Worm (Caenorhabditis elegans) whole organism, early embryonic: ENCODE results near the gene srlf-7.

Source experiments
- B0310.2 ChIP-seq: sonication (generic microtip); optimal IDR thresholded peaks from 2 replicates; lab custom pipeline; 2016; ENCODE audit warnings: mild to moderate bottlenecking, missing genetic modification characterization, missing compliant biosample characterization
- F13C5.2 ChIP-seq: sonication (generic microtip); optimal IDR thresholded peaks from 2 replicates; lab custom pipeline; 2017; ENCODE audit warnings: mild to moderate bottlenecking, missing genetic modification characterization, inconsistent platforms, missing compliant biosample characterization
- aly-1 ChIP-seq: sonication (generic microtip); optimal IDR thresholded peaks from 2 replicates; lab custom pipeline; 2016; ENCODE audit warnings: missing genetic modification characterization, missing compliant biosample characterization
- ama-1 ChIP-seq: fragments of 150-350 bp; optimal IDR thresholded peaks from 2 replicates; lab custom pipeline; 2014
- ceh-36 ChIP-seq: sonication (generic microtip); optimal IDR thresholded peaks from 2 replicates; lab custom pipeline; 2016; ENCODE audit warnings: missing genetic modification characterization, inconsistent platforms, missing compliant biosample characterization
- ets-7 ChIP-seq: sonication (generic microtip); optimal IDR thresholded peaks from 2 replicates; lab custom pipeline; 2016; ENCODE audit warnings: missing genotype, missing genetic modification characterization, missing compliant biosample characterization
- flt-1 ChIP-seq: fragments of 200-800 bp; sonication (Bioruptor generic); IDR thresholded peaks from 2 replicates; pipeline ENCODE4 v1.3.6; 2022; ENCODE audit warnings: missing genetic modification characterization, missing compliant biosample characterization
- hmbx-1 ChIP-seq: sonication (generic microtip); optimal IDR thresholded peaks from 2 replicates; lab custom pipeline; 2016; ENCODE audit warnings: mild to moderate bottlenecking, missing genetic modification characterization, missing compliant biosample characterization
- hmg-4 ChIP-seq: fragments of 200-800 bp; sonication (Bioruptor generic); optimal IDR thresholded peaks from 2 replicates; lab custom pipeline; 2018; ENCODE audit warnings: mild to moderate bottlenecking, missing genetic modification characterization, missing compliant biosample characterization
- hnd-1 ChIP-seq: sonication (generic microtip); optimal IDR thresholded peaks from 2 replicates; lab custom pipeline; 2016; ENCODE audit warnings: missing genetic modification characterization, missing compliant biosample characterization
- pes-1 ChIP-seq: fragments of 200-800 bp; sonication (Bioruptor generic); IDR thresholded peaks from 2 replicates; pipeline ENCODE4 v1.3.6; 2022; ENCODE audit warnings: missing genetic modification reagents, missing genetic modification characterization, missing compliant biosample characterization
- sea-1 ChIP-seq: fragments of 200-800 bp; sonication (Bioruptor generic); conservative IDR thresholded peaks from 2 replicates; pipeline ENCODE4 v1.3.6; 2022; ENCODE audit warnings: missing genetic modification characterization, missing compliant biosample characterization
- tbx-11 ChIP-seq: fragments of 200-800 bp; sonication (Bioruptor generic); IDR thresholded peaks from 2 replicates; pipeline ENCODE4 v1.3.6; 2022; ENCODE audit warnings: missing genetic modification characterization, missing compliant biosample characterization
- tbx-37 ChIP-seq: fragments of 200-800 bp; sonication (Bioruptor generic); conservative IDR thresholded peaks from 2 replicates; pipeline ENCODE4 v1.3.6; 2022; ENCODE audit warnings: missing genetic modification reagents, missing genetic modification characterization, missing compliant biosample characterization

DNA sequence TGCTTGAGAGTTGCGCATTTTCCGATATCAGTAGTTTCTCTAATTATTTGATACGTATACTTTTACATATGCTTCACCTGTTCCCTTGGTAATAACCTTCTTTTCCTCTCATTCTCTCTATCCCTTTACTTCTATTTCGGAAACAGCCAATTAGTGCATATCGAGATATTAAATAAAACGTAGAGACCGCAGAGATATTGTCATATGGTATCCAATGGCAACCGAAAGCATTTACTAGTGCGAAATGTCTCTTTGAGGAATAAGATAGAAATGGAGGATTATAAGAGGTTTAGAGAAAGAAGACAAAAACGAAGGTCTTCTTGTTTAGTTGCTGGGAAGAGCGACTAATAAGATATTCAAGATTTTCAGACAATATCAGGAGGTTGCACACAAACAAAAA is 32.7 kb upstream of the srlf-7 start, which contains the start of gene maph-9:
- TF ChIP-seq pes-1 (GFP tag; lab: Robert Waterston, UW): no peak
- no peak for TF ChIP-seq hmbx-1
- TF ChIP-seq ceh-36 (tag; lab: Kevin White, UChicago): no peak
- no peak for TF ChIP-seq ama-1
- TF ChIP-seq ets-7 (tag; lab: Kevin White, UChicago): no peak
- no peak for TF ChIP-seq sea-1 (GFP tag; lab: Robert Waterston, UW)
- no peak for TF ChIP-seq F13C5.2 (tag; lab: Kevin White, UChicago)
- no peak for TF ChIP-seq tbx-11 (GFP tag; lab: Robert Waterston, UW)
- no peak for TF ChIP-seq tbx-37 (GFP tag; lab: Robert Waterston, UW)
- TF ChIP-seq B0310.2: no peak
- no peak for TF ChIP-seq hnd-1 (tag; lab: Kevin White, UChicago)
- no peak for TF ChIP-seq aly-1 (tag; lab: Kevin White, UChicago)
- TF ChIP-seq flt-1: no peak
- no peak for TF ChIP-seq hmg-4 (GFP tag; lab: Kevin White, UChicago)
